Worm (Caenorhabditis elegans) whole organism, L2 larva: Measurements from ENCODE around the gene T22C8.1.

Source experiments
- R02D3.7 ChIP-seq: fragments of 150-350 bp; optimal IDR thresholded peaks from 2 replicates; lab custom pipeline; 2014; ENCODE audit warnings: missing biosample characterization, missing genetic modification characterization
- aly-2 ChIP-seq: fragments of 150-350 bp; optimal IDR thresholded peaks from 2 replicates; lab custom pipeline; 2014; ENCODE audit warnings: missing biosample characterization, missing genetic modification characterization
- crh-2 ChIP-seq: sonication (generic microtip); optimal IDR thresholded peaks from 2 replicates; lab custom pipeline; 2017; ENCODE audit warnings: missing biosample characterization, missing genetic modification characterization
- elt-1 ChIP-seq: fragments of 150-350 bp; optimal IDR thresholded peaks from 2 replicates; lab custom pipeline; 2014; ENCODE audit warnings: missing biosample characterization, missing genetic modification characterization
- fos-1 ChIP-seq: fragments of 150-350 bp; optimal IDR thresholded peaks from 2 replicates; lab custom pipeline; 2014; ENCODE audit warnings: missing biosample characterization, missing genetic modification characterization
- lsy-2 ChIP-seq, 2 experiments: fragments of 150-350 bp in 1 of 2; sonication (generic microtip) in 1 of 2; optimal IDR thresholded peaks; 2 replicates each; lab custom pipeline; 2014 to 2017; ENCODE audit warnings: missing biosample characterization in 2 of 2, missing genetic modification characterization in 2 of 2
- mdl-1 ChIP-seq, 2 experiments: fragments of 150-350 bp in 1 of 2; sonication (generic microtip) in 1 of 2; optimal IDR thresholded peaks; 2 replicates each; lab custom pipeline; 2017; ENCODE audit warnings: missing biosample characterization in 2 of 2, missing genetic modification characterization in 2 of 2
- nhr-25 ChIP-seq: fragments of 150-350 bp; sonication (generic microtip); optimal IDR thresholded peaks from 3 replicates; lab custom pipeline; 2014; ENCODE audit warnings: missing biosample characterization, missing genetic modification characterization
- skn-1 ChIP-seq: sonication (generic microtip); optimal IDR thresholded peaks from 2 replicates; lab custom pipeline; 2017; ENCODE audit warnings: missing biosample characterization, missing genetic modification characterization
- sma-9 ChIP-seq, 2 experiments: fragments of 150-350 bp in 1 of 2; sonication (generic microtip) in 1 of 2; optimal IDR thresholded peaks; 2 replicates each; lab custom pipeline; 2014 to 2016; ENCODE audit warnings: missing genetic modification characterization in 2 of 2, mild to moderate bottlenecking in 1 of 2, missing biosample characterization in 1 of 2, missing compliant biosample characterization in 1 of 2, missing genetic modification reagents in 1 of 2, moderate library complexity in 1 of 2
- unc-62 ChIP-seq: fragments of 150-350 bp; optimal IDR thresholded peaks from 2 replicates; lab custom pipeline; 2014; ENCODE audit warnings: missing biosample characterization, missing genetic modification reagents, missing genetic modification characterization
- zag-1 ChIP-seq: fragments of 150-350 bp; optimal IDR thresholded peaks from 2 replicates; lab custom pipeline; 2014; ENCODE audit warnings: missing biosample characterization, missing genetic modification characterization
- ztf-4 ChIP-seq: fragments of 150-350 bp; optimal IDR thresholded peaks from 2 replicates; lab custom pipeline; 2014; ENCODE audit warnings: missing biosample characterization, missing genetic modification characterization

DNA sequence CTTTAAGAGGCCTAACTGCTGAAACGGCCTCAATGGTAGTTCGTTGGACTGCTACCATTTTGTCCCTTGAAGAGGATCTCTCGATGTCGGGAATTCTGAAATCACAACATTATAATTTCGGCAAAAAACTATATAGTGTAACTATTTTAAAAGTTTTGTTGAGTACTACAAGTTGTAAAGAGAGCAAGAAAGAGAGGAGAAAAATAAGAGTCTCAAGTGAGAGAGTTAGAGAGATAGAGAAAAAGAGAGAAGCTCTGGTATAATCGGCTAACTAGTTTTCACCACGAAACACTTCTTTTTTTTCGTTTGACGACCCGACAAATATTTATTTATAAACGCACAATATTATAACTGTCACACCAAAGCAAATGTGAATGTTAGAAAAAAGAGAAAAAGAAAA, 25.0 kb downstream of the T22C8.1 start, which contains the start of gene vab-9:
- TF ChIP-seq unc-62 (GFP tag; lab: Kevin White, UChicago) (no peak), sma-9 (GFP tag; optimal IDR thresholded peaks at IDR 0.05; lab: Kevin White, UChicago) (no peak), sma-9 (tag; optimal IDR thresholded peaks at IDR 0.05; lab: Kevin White, UChicago) (no peak), crh-2 (tag; lab: Kevin White, UChicago) (no peak), zag-1 (tag; lab: Kevin White, UChicago) (no peak), skn-1 (tag; lab: Kevin White, UChicago) (no peak), fos-1 (tag; lab: Kevin White, UChicago) (no peak), ztf-4 (tag; lab: Kevin White, UChicago) (no peak), R02D3.7 (tag; lab: Kevin White, UChicago) (no peak), aly-2 (tag; lab: Kevin White, UChicago) (no peak), elt-1 (tag; lab: Kevin White, UChicago) (no peak), lsy-2 (tag; optimal IDR thresholded peaks at IDR 0.05; lab: Kevin White, UChicago) (no peak), mdl-1 (tag; optimal IDR thresholded peaks at IDR 0.05; lab: Kevin White, UChicago) (no peak), nhr-25 (tag; lab: Kevin White, UChicago) (no peak)
